Fruit fly (Drosophila melanogaster): ENCODE data around the gene Arp3.

The Arp3 gene

DNA sequence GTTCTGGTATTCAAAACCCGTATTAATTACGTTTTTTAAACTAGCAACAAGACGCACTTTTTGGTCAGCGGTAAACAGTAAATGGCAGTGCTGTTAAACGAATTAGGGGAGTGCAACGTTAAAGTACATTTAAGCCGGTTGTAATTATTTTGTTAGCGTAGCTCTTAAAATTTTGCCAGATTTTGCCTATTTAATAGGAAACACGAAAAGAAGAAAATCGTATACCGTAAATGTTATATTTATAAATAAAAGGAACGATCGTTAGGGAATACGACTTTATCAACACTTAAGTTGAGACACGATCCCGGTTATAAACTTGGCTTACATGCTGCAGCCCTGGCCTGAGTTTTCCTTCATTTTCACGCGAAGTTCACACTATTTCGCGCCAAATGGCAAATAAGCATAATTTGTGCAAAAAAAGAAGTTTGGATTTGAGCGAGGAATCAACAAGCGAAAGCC lies 21.8 kb upstream of the Arp3 start, which contains the start of the genes Setx and mus301:
TSS of gene Setx (minus strand) at position 51 of the 459 bp plus-strand sequence.
TSS of gene mus301 (plus strand) at position 361 of the 459 bp plus-strand sequence.
- TF ChIP-seq spab (GFP tag; optimal IDR thresholded peaks at IDR 0.05) (no peak), CG9139 (GFP tag; optimal IDR thresholded peaks at IDR 0.05) (no peak), CG4318 (GFP tag; optimal IDR thresholded peaks at IDR 0.05) (no peak), CG8319 (GFP tag; optimal IDR thresholded peaks at IDR 0.05) (peak; percentile 47), vri (GFP tag; optimal IDR thresholded peaks at IDR 0.05) (no peak), CG6163 (GFP tag; IDR thresholded peaks at IDR 0.05) (no peak; the same call in 2 of the 3 replicates), Ets21C (GFP tag; optimal IDR thresholded peaks at IDR 0.05) (peak; percentile 75), ss (GFP tag; optimal IDR thresholded peaks at IDR 0.05) (no peak), acj6 (GFP tag; optimal IDR thresholded peaks at IDR 0.05) (peak; percentile 81), CG34406 (GFP tag; optimal IDR thresholded peaks at IDR 0.05) (peak; percentile 64), Hr4 (GFP tag; optimal IDR thresholded peaks at IDR 0.05) (no peak), fkh (GFP tag; optimal IDR thresholded peaks at IDR 0.05) (no peak), CG6854 (GFP tag; optimal IDR thresholded peaks at IDR 0.05) (no peak), Ets96B (tag; optimal IDR thresholded peaks at IDR 0.05) (no peak), Gug (GFP tag; IDR thresholded peaks at IDR 0.05) (peak; percentile 64), CG6792 (GFP tag; optimal IDR thresholded peaks at IDR 0.05) (peak; percentile 67), CG11902 (GFP tag; optimal IDR thresholded peaks at IDR 0.05) (peak; percentile 61), CG16779 (tag; optimal IDR thresholded peaks at IDR 0.05) (no peak), Eip93F (GFP tag; optimal IDR thresholded peaks at IDR 0.05) (no peak), Sox102F (GFP tag; optimal IDR thresholded peaks at IDR 0.05) (no peak), Blimp-1 (GFP tag; optimal IDR thresholded peaks at IDR 0.05) (peak; percentile 31), salr (GFP tag; optimal IDR thresholded peaks at IDR 0.05) (peak in 1 of 2 experiments; percentile 3), CG11294 (GFP tag; IDR thresholded peaks at IDR 0.05) (no peak; the same call in 1 of the 2 replicates), esn (GFP tag; optimal IDR thresholded peaks at IDR 0.05) (peak; percentile 86), CG3032 (tag; optimal IDR thresholded peaks at IDR 0.05) (peak; percentile 81), CG10631 (GFP tag; optimal IDR thresholded peaks at IDR 0.05) (peak; percentile 81), CG11762 (GFP tag; optimal IDR thresholded peaks at IDR 0.05; ENCODE audit: insufficient read depth) (peak; percentile 36), Hr39 (GFP tag; optimal IDR thresholded peaks at IDR 0.05) (peak; percentile 84), CG10669 (GFP tag; optimal IDR thresholded peaks at IDR 0.05) (no peak), CG6808 (GFP tag; optimal IDR thresholded peaks at IDR 0.05) (no peak), dsx (GFP tag; optimal IDR thresholded peaks at IDR 0.05; ENCODE audit: poor library complexity, severe bottlenecking) (no peak), CG32006 (GFP tag; optimal IDR thresholded peaks at IDR 0.05) (no peak), Hr38 (GFP tag; optimal IDR thresholded peaks at IDR 0.05) (no peak), fd85E (GFP tag; optimal IDR thresholded peaks at IDR 0.05) (peak; percentile 51), achi (GFP tag; optimal IDR thresholded peaks at IDR 0.05) (no peak), Sox15 (GFP tag; optimal IDR thresholded peaks at IDR 0.05) (peak; percentile 70), Sox14 (GFP tag; optimal IDR thresholded peaks at IDR 0.05) (no peak), Met (GFP tag; optimal IDR thresholded peaks at IDR 0.05) (no peak), CG8632 (GFP tag; optimal IDR thresholded peaks at IDR 0.05) (no peak), OdsH (GFP tag; optimal IDR thresholded peaks at IDR 0.05) (no peak), CG7368 (GFP tag; optimal IDR thresholded peaks at IDR 0.05) (no peak), fd59A (GFP tag; optimal IDR thresholded peaks at IDR 0.05) (peak; percentile 26), Lpt (GFP tag; optimal IDR thresholded peaks at IDR 0.05) (no peak), net (GFP tag; optimal IDR thresholded peaks at IDR 0.05) (no peak), dac (GFP tag; optimal IDR thresholded peaks at IDR 0.05) (no peak), Smox (GFP tag; optimal IDR thresholded peaks at IDR 0.05) (no peak), topi (GFP tag; optimal IDR thresholded peaks at IDR 0.05) (no peak), CG31627 (GFP tag; optimal IDR thresholded peaks at IDR 0.05) (peak; percentile 88), svp (GFP tag) (no peak), CG3919 (GFP tag; optimal IDR thresholded peaks at IDR 0.05) (no peak), CG15336 (GFP tag; IDR thresholded peaks at IDR 0.05) (no peak), CG1621 (tag; optimal IDR thresholded peaks at IDR 0.05) (no peak)

All from whole organism, prepupa.